Worm (Caenorhabditis elegans) whole organism, young adult: ENCODE data around the gene atgp-1.
A peak's percentile ranks its signal among the peaks of the same experiment; 100 is the strongest.

Experiments
- B0019.2 ChIP-seq: fragments of 200-800 bp; sonication (Bioruptor generic); conservative IDR thresholded peaks from 2 replicates; pipeline ENCODE4 v1.3.6; 2022; ENCODE audit warnings: missing genetic modification reagents, missing genetic modification characterization, missing compliant biosample characterization
- B0035.1 ChIP-seq: sonication (generic microtip); optimal IDR thresholded peaks from 2 replicates; lab custom pipeline; 2016; ENCODE audit warnings: missing genetic modification characterization, mild to moderate bottlenecking, missing compliant biosample characterization, missing genotype, missing genetic modification reagents
- B0336.3 ChIP-seq: fragments of 200-800 bp; sonication (Bioruptor generic); IDR thresholded peaks from 2 replicates; pipeline ENCODE4 v1.3.6; 2022; ENCODE audit warnings: missing genetic modification characterization, missing compliant biosample characterization
- C06A6.2 ChIP-seq: fragments of 200-800 bp; sonication (Bioruptor generic); conservative IDR thresholded peaks from 2 replicates; pipeline ENCODE4 v1.3.6; 2022; ENCODE audit warnings: missing genetic modification characterization, missing compliant biosample characterization
- D2030.7 ChIP-seq: fragments of 200-800 bp; sonication (Bioruptor generic); IDR thresholded peaks from 2 replicates; pipeline ENCODE4 v1.3.6; 2022; ENCODE audit warnings: missing genetic modification reagents, missing genetic modification characterization, missing compliant biosample characterization
- F22D6.2 ChIP-seq: sonication (generic microtip); optimal IDR thresholded peaks from 2 replicates; lab custom pipeline; 2016; ENCODE audit warnings: mild to moderate bottlenecking, missing genetic modification characterization, missing compliant biosample characterization
- F39B2.1 ChIP-seq: fragments of 200-800 bp; sonication (Bioruptor generic); IDR thresholded peaks from 2 replicates; pipeline ENCODE4 v1.3.6; 2022; ENCODE audit warnings: missing genetic modification reagents, missing genetic modification characterization, missing compliant biosample characterization
- F55B11.4 ChIP-seq: sonication (generic microtip); optimal IDR thresholded peaks from 2 replicates; lab custom pipeline; 2016; ENCODE audit warnings: missing compliant biosample characterization, missing genetic modification characterization, borderline replicate concordance; ENCODE audit not compliant: insufficient read depth
- Y56A3A.18 ChIP-seq: fragments of 200-800 bp; sonication (Bioruptor generic); IDR thresholded peaks from 2 replicates; pipeline ENCODE4 v1.3.6; 2022; ENCODE audit warnings: missing genetic modification reagents, missing genetic modification characterization, missing compliant biosample characterization
- Y95B8A.8 ChIP-seq: fragments of 200-800 bp; sonication (Bioruptor generic); IDR thresholded peaks from 2 replicates; pipeline ENCODE4 v1.3.6; 2022; ENCODE audit warnings: missing genetic modification reagents, missing genetic modification characterization, missing compliant biosample characterization
- ZK185.1 ChIP-seq: sonication (generic microtip); optimal IDR thresholded peaks from 2 replicates; lab custom pipeline; 2016; ENCODE audit warnings: mild to moderate bottlenecking, missing genetic modification characterization, missing compliant biosample characterization; ENCODE audit not compliant: poor library complexity, severe bottlenecking
- ama-1 ChIP-seq, 3 experiments: fragments of 150-350 bp in 1 of 3; sonication (generic microtip) in 2 of 3; optimal IDR thresholded peaks; 2 replicates each; lab custom pipeline; 2014 to 2018; ENCODE audit warnings: missing biosample characterization in 2 of 3, missing genetic modification characterization in 2 of 3, missing genetic modification reagents in 2 of 3
- aptf-3 ChIP-seq: fragments of 200-800 bp; sonication (Bioruptor generic); IDR thresholded peaks from 2 replicates; pipeline ENCODE4 v1.3.6; 2022; ENCODE audit warnings: missing genetic modification characterization, missing compliant biosample characterization
- attf-6 ChIP-seq: fragments of 200-800 bp; sonication (Bioruptor generic); IDR thresholded peaks from 2 replicates; pipeline ENCODE4 v1.3.6; 2022; ENCODE audit warnings: missing genetic modification reagents, missing genetic modification characterization, missing compliant biosample characterization
- cebp-1 ChIP-seq, 2 experiments: fragments of 200-800 bp in 1 of 2; sonication (Bioruptor generic) in 1 of 2; sonication (generic microtip) in 1 of 2; IDR thresholded peaks in 1 of 2; optimal IDR thresholded peaks in 1 of 2; 2 replicates each; pipeline versions ENCODE4 v1.3.6 to Lab custom; 2017 to 2022; ENCODE audit warnings: missing compliant biosample characterization in 2 of 2, missing genetic modification characterization in 2 of 2, mild to moderate bottlenecking in 1 of 2, missing genetic modification reagents in 1 of 2, moderate library complexity in 1 of 2
- cebp-2 ChIP-seq: fragments of 200-800 bp; sonication (Bioruptor generic); IDR thresholded peaks from 2 replicates; pipeline ENCODE4 v1.3.6; 2022; ENCODE audit warnings: missing genetic modification characterization, missing compliant biosample characterization
- ceh-100 ChIP-seq: fragments of 200-800 bp; sonication (Bioruptor generic); IDR thresholded peaks from 2 replicates; pipeline ENCODE4 v1.3.6; 2022; ENCODE audit warnings: missing genetic modification reagents, missing genetic modification characterization, missing compliant biosample characterization
- ceh-27 ChIP-seq: fragments of 200-800 bp; sonication (Bioruptor generic); optimal IDR thresholded peaks from 2 replicates; lab custom pipeline; 2018; ENCODE audit warnings: mild to moderate bottlenecking, missing genetic modification characterization, moderate library complexity, missing compliant biosample characterization
- ceh-40 ChIP-seq: fragments of 200-800 bp; sonication (Bioruptor generic); IDR thresholded peaks from 2 replicates; pipeline ENCODE4 v1.3.6; 2022; ENCODE audit warnings: missing genetic modification characterization, missing compliant biosample characterization
- dox-1 ChIP-seq: fragments of 200-800 bp; sonication (Bioruptor generic); IDR thresholded peaks from 2 replicates; pipeline ENCODE4 v1.3.6; 2022; ENCODE audit warnings: missing genetic modification reagents, missing genetic modification characterization, missing compliant biosample characterization
- egl-44 ChIP-seq: fragments of 200-800 bp; sonication (Bioruptor generic); IDR thresholded peaks from 2 replicates; pipeline ENCODE4 v1.3.6; 2022; ENCODE audit warnings: missing genetic modification reagents, missing genetic modification characterization, missing compliant biosample characterization
- hlh-26 ChIP-seq: fragments of 200-800 bp; sonication (Bioruptor generic); conservative IDR thresholded peaks from 2 replicates; pipeline ENCODE4 v1.3.6; 2022; ENCODE audit warnings: missing genetic modification reagents, missing genetic modification characterization, missing compliant biosample characterization
- hmg-1.2 ChIP-seq: fragments of 200-800 bp; sonication (Bioruptor generic); IDR thresholded peaks from 2 replicates; pipeline ENCODE4 v1.3.6; 2022; ENCODE audit warnings: missing genetic modification reagents, missing genetic modification characterization, missing compliant biosample characterization
- hsf-1 ChIP-seq: fragments of 200-800 bp; sonication (Bioruptor generic); IDR thresholded peaks from 2 replicates; pipeline ENCODE4 v1.3.6; 2022; ENCODE audit warnings: missing genetic modification reagents, missing genetic modification characterization, missing compliant biosample characterization
- lin-54 ChIP-seq: fragments of 200-800 bp; sonication (Bioruptor generic); optimal IDR thresholded peaks from 2 replicates; lab custom pipeline; 2018; ENCODE audit warnings: mild to moderate bottlenecking, missing genetic modification characterization, missing compliant biosample characterization
- lsl-1 ChIP-seq: fragments of 200-800 bp; sonication (Bioruptor generic); optimal IDR thresholded peaks from 2 replicates; lab custom pipeline; 2018; ENCODE audit warnings: mild to moderate bottlenecking, missing genetic modification characterization, moderate library complexity, missing compliant biosample characterization
- madf-6 ChIP-seq: fragments of 200-800 bp; sonication (Bioruptor generic); IDR thresholded peaks from 2 replicates; pipeline ENCODE4 v1.3.6; 2022; ENCODE audit warnings: missing genetic modification reagents, missing genetic modification characterization, missing compliant biosample characterization
- nfyb-1 ChIP-seq: fragments of 200-800 bp; sonication (Bioruptor generic); IDR thresholded peaks from 2 replicates; pipeline ENCODE4 v1.3.6; 2022; ENCODE audit warnings: missing genetic modification reagents, missing genetic modification characterization, missing compliant biosample characterization
- rcor-1 ChIP-seq: fragments of 200-800 bp; sonication (Bioruptor generic); IDR thresholded peaks from 2 replicates; pipeline ENCODE4 v1.3.6; 2022; ENCODE audit warnings: missing genetic modification reagents, missing genetic modification characterization, missing compliant biosample characterization
- repo-1 ChIP-seq: sonication (generic microtip); optimal IDR thresholded peaks from 2 replicates; lab custom pipeline; 2017; ENCODE audit warnings: mild to moderate bottlenecking, missing genetic modification characterization, missing compliant biosample characterization
- snpc-4 ChIP-seq, 5 experiments: fragments of 150-350 bp in 1 of 5; sonication (generic microtip) in 4 of 5; optimal IDR thresholded peaks; 2 replicates each; lab custom pipeline; 2014 to 2018; ENCODE audit warnings: missing genetic modification characterization in 5 of 5, missing biosample characterization in 3 of 5, antibody characterized with exemption in 2 of 5, mild to moderate bottlenecking in 2 of 5, missing compliant biosample characterization in 2 of 5, missing genotype in 2 of 5, moderate library complexity in 2 of 5, missing genetic modification reagents in 1 of 5
- zfh-2 ChIP-seq: fragments of 200-800 bp; sonication (Bioruptor generic); conservative IDR thresholded peaks from 2 replicates; pipeline ENCODE4 v1.3.6; 2022; ENCODE audit warnings: missing genetic modification reagents, missing genetic modification characterization, missing compliant biosample characterization
- ztf-25 ChIP-seq: fragments of 200-800 bp; sonication (Bioruptor generic); IDR thresholded peaks from 2 replicates; pipeline ENCODE4 v1.3.6; 2022; ENCODE audit warnings: missing genetic modification reagents, missing genetic modification characterization, missing compliant biosample characterization

Gene atgp-1

DNA sequence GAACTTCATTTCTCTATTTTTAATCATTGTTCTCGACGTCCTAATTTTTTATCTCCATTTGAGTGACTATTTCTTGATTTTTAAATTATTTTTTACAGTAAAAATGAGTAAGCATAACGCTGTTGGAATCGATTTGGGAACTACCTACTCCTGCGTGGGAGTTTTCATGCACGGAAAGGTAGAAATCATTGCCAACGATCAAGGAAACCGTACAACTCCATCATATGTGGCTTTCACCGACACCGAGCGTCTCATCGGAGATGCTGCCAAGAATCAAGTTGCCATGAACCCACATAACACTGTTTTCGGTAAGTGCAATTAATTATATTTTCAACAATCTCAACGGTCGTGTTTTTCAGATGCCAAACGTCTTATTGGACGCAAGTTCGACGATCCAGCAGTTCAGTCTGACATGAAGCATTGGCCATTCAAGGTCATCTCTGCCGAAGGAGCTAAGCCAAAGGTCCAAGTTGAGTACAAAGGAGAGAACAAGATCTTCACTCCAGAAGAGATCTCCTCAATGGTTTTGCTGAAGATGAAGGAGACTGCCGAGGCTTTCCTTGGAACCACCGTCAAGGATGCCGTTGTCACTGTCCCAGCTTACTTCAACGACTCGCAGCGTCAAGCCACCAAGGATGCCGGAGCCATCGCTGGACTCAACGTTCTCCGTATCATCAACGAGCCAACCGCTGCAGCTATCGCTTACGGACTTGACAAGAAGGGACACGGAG lies 9.9 kb downstream of the atgp-1 start, which contains the start of gene hsp-1:
Gene hsp-1 (plus strand): TSS at position 99 of the 731 bp plus-strand sequence.
- TF ChIP-seq aptf-3 (peak; percentile 30; the same call in 1 of the 2 replicates), D2030.7 (0 out of 2 replicates have a peak, but pooled peaks have one; percentile 20), hsf-1 (peak; percentile 6), attf-6 (peak; percentile 63; the same call in 1 of the 2 replicates), C06A6.2 (GFP tag; lab: Robert Waterston, UW) (no peak), hmg-1.2 (0 out of 2 replicates have a peak, but pooled peaks have one; percentile 4), zfh-2 (peak; percentile 81; the same call in 1 of the 2 replicates), lsl-1 (GFP tag; lab: Kevin White, UChicago) (peak; percentile 4), cebp-2 (GFP tag; lab: Robert Waterston, UW) (0 out of 2 replicates have a peak, but pooled peaks have one; percentile 48), ama-1 (optimal IDR thresholded peaks at IDR 0.05; lab: Kevin White, UChicago) (no peak), ama-1 (GFP tag; optimal IDR thresholded peaks at IDR 0.05; lab: Kevin White, UChicago) (no peak), lin-54 (GFP tag; lab: Kevin White, UChicago) (peak; percentile 1), F39B2.1 (GFP tag; lab: Robert Waterston, UW) (peak; percentile 33; the same call in 1 of the 2 replicates), F55B11.4 (tag; lab: Kevin White, UChicago) (peak; percentile 12), madf-6 (GFP tag; lab: Robert Waterston, UW) (peak; percentile 25; the same call in 1 of the 2 replicates), cebp-1 (GFP tag; IDR thresholded peaks at IDR 0.05; lab: Robert Waterston, UW) (no peak), cebp-1 (tag; optimal IDR thresholded peaks at IDR 0.05; lab: Kevin White, UChicago) (peak; percentile 14), hlh-26 (no peak), ceh-27 (GFP tag; lab: Kevin White, UChicago) (peak; percentile 40), ZK185.1 (tag; lab: Kevin White, UChicago) (peak; percentile 45), egl-44 (GFP tag; lab: Robert Waterston, UW) (peak; percentile 14; the same call in 1 of the 2 replicates), F22D6.2 (no peak), ceh-100 (GFP tag; lab: Robert Waterston, UW) (peak; percentile 10; the same call in 1 of the 2 replicates), snpc-4 (GFP tag; optimal IDR thresholded peaks at IDR 0.05; lab: Kevin White, UChicago) (no peak), snpc-4 (tag; optimal IDR thresholded peaks at IDR 0.05; lab: Kevin White, UChicago) (peak in 1 of 4 experiments; percentile 33), ceh-40 (GFP tag; lab: Robert Waterston, UW) (peak; percentile 78; the same call in 1 of the 2 replicates), B0336.3 (GFP tag; lab: Robert Waterston, UW) (peak; percentile 13), Y95B8A.8 (GFP tag; lab: Robert Waterston, UW) (0 out of 2 replicates have a peak, but pooled peaks have one; percentile 66), rcor-1 (GFP tag; lab: Robert Waterston, UW) (0 out of 2 replicates have a peak, but pooled peaks have one; percentile 23), B0019.2 (no peak), dox-1 (GFP tag; lab: Robert Waterston, UW) (peak; percentile 48), B0035.1 (tag; lab: Kevin White, UChicago) (no peak), repo-1 (tag; lab: Kevin White, UChicago) (peak; percentile 8), ztf-25 (GFP tag; lab: Robert Waterston, UW) (0 out of 2 replicates have a peak, but pooled peaks have one; percentile 41), Y56A3A.18 (GFP tag; lab: Robert Waterston, UW) (no peak; the same call in 1 of the 2 replicates), nfyb-1 (peak; percentile 54; the same call in 1 of the 2 replicates)
- TF ChIP-seq, all 124 proteins: peak for 26
